Fruit fly (Drosophila melanogaster) whole organism, embryonic: Measurements from ENCODE around the gene ETHR.

Experiments
- BEAF-32 ChIP-seq: fragments of 200-800 bp; sonication (Bioruptor generic); optimal IDR thresholded peaks from 3 replicates; lab custom pipeline; 2017; ENCODE audit warnings: missing biosample characterization, missing genetic modification characterization, mild to moderate bottlenecking, moderate library complexity, missing genetic modification reagents
- CG11696 ChIP-seq: fragments of 200-800 bp; sonication (Bioruptor generic); IDR thresholded peaks from 2 replicates; pipeline ENCODE4 v1.3.6; 2022; ENCODE audit warnings: missing biosample characterization, missing genetic modification characterization
- CG12219 ChIP-seq: fragments of 200-800 bp; sonication (Bioruptor generic); optimal IDR thresholded peaks from 3 replicates; lab custom pipeline; 2018; ENCODE audit warnings: missing biosample characterization, mild to moderate bottlenecking, missing genetic modification characterization
- CG13775 ChIP-seq: fragments of 200-800 bp; sonication (Bioruptor generic); optimal IDR thresholded peaks from 3 replicates; lab custom pipeline; 2017; ENCODE audit warnings: missing biosample characterization, mild to moderate bottlenecking, missing genetic modification characterization
- CG15269 ChIP-seq: fragments of 200-800 bp; sonication (Bioruptor generic); optimal IDR thresholded peaks from 2 replicates; lab custom pipeline; 2018; ENCODE audit warnings: missing biosample characterization, mild to moderate bottlenecking, missing genetic modification characterization, moderate library complexity
- CG17328 ChIP-seq: fragments of 200-800 bp; sonication (Bioruptor generic); IDR thresholded peaks from 2 replicates; pipeline ENCODE4 v1.3.6; 2022; ENCODE audit warnings: missing biosample characterization, missing genetic modification characterization
- CG17829 ChIP-seq: fragments of 200-800 bp; optimal IDR thresholded peaks from 2 replicates; lab custom pipeline; 2019; ENCODE audit warnings: missing biosample characterization, mild to moderate bottlenecking, missing genetic modification characterization, moderate library complexity
- CG18599 ChIP-seq: fragments of 200-800 bp; sonication (Bioruptor generic); optimal IDR thresholded peaks from 3 replicates; lab custom pipeline; 2017; ENCODE audit warnings: missing biosample characterization, missing genetic modification characterization, mild to moderate bottlenecking, moderate library complexity, missing genetic modification reagents
- CG31224 ChIP-seq: fragments of 200-800 bp; sonication (Bioruptor generic); IDR thresholded peaks from 2 replicates; pipeline ENCODE4 v1.3.6; 2022; ENCODE audit warnings: missing biosample characterization, missing genetic modification characterization
- CG34422 ChIP-seq: fragments of 200-800 bp; sonication (Bioruptor generic); IDR thresholded peaks from 3 replicates; pipeline ENCODE4 v1.3.6; 2022; ENCODE audit warnings: missing biosample characterization, missing genetic modification characterization
- CG4360 ChIP-seq: fragments of 200-800 bp; sonication (Bioruptor generic); IDR thresholded peaks from 2 replicates; pipeline ENCODE4 v1.3.6; 2022; ENCODE audit warnings: missing biosample characterization, missing genetic modification characterization
- CG7928 ChIP-seq: fragments of 200-800 bp; sonication (Bioruptor generic); optimal IDR thresholded peaks from 2 replicates; lab custom pipeline; 2017; ENCODE audit warnings: missing biosample characterization, mild to moderate bottlenecking, missing genetic modification characterization
- CG7987 ChIP-seq: fragments of 200-800 bp; sonication (Bioruptor generic); optimal IDR thresholded peaks from 2 replicates; lab custom pipeline; 2018; ENCODE audit warnings: missing biosample characterization, mild to moderate bottlenecking, missing genetic modification characterization, moderate library complexity
- CG8388 ChIP-seq: fragments of 200-800 bp; sonication (Bioruptor generic); optimal IDR thresholded peaks from 2 replicates; lab custom pipeline; 2019; ENCODE audit warnings: missing biosample characterization, mild to moderate bottlenecking, missing genetic modification characterization, moderate library complexity
- CG9609 ChIP-seq: fragments of 200-800 bp; sonication (Bioruptor generic); optimal IDR thresholded peaks from 3 replicates; lab custom pipeline; 2016; ENCODE audit warnings: missing biosample characterization, missing genetic modification characterization
- CHES-1-like ChIP-seq: fragments of 200-800 bp; sonication (Bioruptor generic); optimal IDR thresholded peaks from 2 replicates; lab custom pipeline; 2016; ENCODE audit warnings: missing biosample characterization, missing genetic modification characterization
- Dref ChIP-seq: fragments of 200-800 bp; sonication (Bioruptor generic); IDR thresholded peaks from 2 replicates; pipeline ENCODE4 v1.3.6; 2022; ENCODE audit warnings: missing biosample characterization, missing genetic modification characterization
- Gsc ChIP-seq: fragments of 200-800 bp; sonication (Bioruptor generic); IDR thresholded peaks from 2 replicates; pipeline ENCODE4 v1.3.6; 2022; ENCODE audit warnings: missing biosample characterization, missing genetic modification characterization
- Hr3 ChIP-seq: fragments of 200-800 bp; sonication (Bioruptor generic); optimal IDR thresholded peaks from 3 replicates; lab custom pipeline; 2016; ENCODE audit warnings: missing biosample characterization, missing genetic modification characterization
- MESR4 ChIP-seq: fragments of 200-800 bp; sonication (Bioruptor generic); optimal IDR thresholded peaks from 2 replicates; lab custom pipeline; 2018; ENCODE audit warnings: missing biosample characterization, mild to moderate bottlenecking, missing genetic modification characterization, moderate library complexity
- Nf-YA ChIP-seq: fragments of 200-800 bp; sonication (Bioruptor generic); IDR thresholded peaks from 2 replicates; pipeline ENCODE4 v1.3.6; 2022; ENCODE audit warnings: missing biosample characterization, missing genetic modification characterization
- Ravus ChIP-seq: fragments of 200-800 bp; sonication (Bioruptor generic); IDR thresholded peaks from 2 replicates; pipeline ENCODE4 v1.3.6; 2022; ENCODE audit warnings: missing biosample characterization, missing genetic modification characterization
- Sin3A ChIP-seq: fragments of >200 bp; optimal IDR thresholded peaks from 2 replicates; lab custom pipeline; 2018
- Trl ChIP-seq, 3 experiments: fragments of >200 bp in 2 of 3; fragments of 200-800 bp in 1 of 3; sonication (Bioruptor generic) in 1 of 3; optimal IDR thresholded peaks; 2 replicates in 1 of 3; 3 replicates in 2 of 3; lab custom pipeline; 2016 to 2017; ENCODE audit warnings: missing biosample characterization in 1 of 3, missing genetic modification characterization in 1 of 3
- al ChIP-seq: fragments of 200-800 bp; sonication (Bioruptor generic); IDR thresholded peaks from 2 replicates; pipeline ENCODE4 v1.3.6; 2022; ENCODE audit warnings: missing biosample characterization, missing genetic modification characterization
- ara ChIP-seq: fragments of 200-800 bp; sonication (Bioruptor generic); IDR thresholded peaks from 2 replicates; pipeline ENCODE4 v1.3.6; 2022; ENCODE audit warnings: missing biosample characterization, missing genetic modification characterization
- ase ChIP-seq: fragments of 200-800 bp; sonication (Bioruptor generic); IDR thresholded peaks from 3 replicates; pipeline ENCODE4 v1.3.6; 2022; ENCODE audit warnings: missing biosample characterization, missing genetic modification characterization
- bbx ChIP-seq: fragments of 200-800 bp; sonication (Bioruptor generic); IDR thresholded peaks from 2 replicates; pipeline ENCODE4 v1.3.6; 2022; ENCODE audit warnings: missing biosample characterization, missing genetic modification characterization; ENCODE audit not compliant: partially characterized antibody
- btn ChIP-seq: fragments of 200-800 bp; sonication (Bioruptor generic); optimal IDR thresholded peaks from 2 replicates; lab custom pipeline; 2016; ENCODE audit warnings: missing biosample characterization, missing genetic modification characterization
- caup ChIP-seq: fragments of 200-800 bp; sonication (Bioruptor generic); optimal IDR thresholded peaks from 3 replicates; lab custom pipeline; 2017; ENCODE audit warnings: missing biosample characterization, mild to moderate bottlenecking, missing genetic modification characterization, moderate library complexity; ENCODE audit not compliant: severe bottlenecking
- dati ChIP-seq: fragments of 200-800 bp; sonication (Bioruptor generic); IDR thresholded peaks from 2 replicates; pipeline ENCODE4 v1.3.6; 2022; ENCODE audit warnings: missing biosample characterization, missing genetic modification characterization
- dimm ChIP-seq: fragments of 200-800 bp; sonication (Bioruptor generic); IDR thresholded peaks from 2 replicates; pipeline ENCODE4 v1.3.6; 2022; ENCODE audit warnings: missing biosample characterization, missing genetic modification characterization
- dmrt99B ChIP-seq: fragments of 200-800 bp; sonication (Bioruptor generic); optimal IDR thresholded peaks from 2 replicates; lab custom pipeline; 2018; ENCODE audit warnings: missing biosample characterization, mild to moderate bottlenecking, missing genetic modification characterization, moderate library complexity
- dysf ChIP-seq: fragments of 200-800 bp; sonication (Bioruptor generic); IDR thresholded peaks from 3 replicates; pipeline ENCODE4 v1.3.6; 2022; ENCODE audit warnings: missing biosample characterization, missing genetic modification characterization
- emc ChIP-seq: fragments of 200-800 bp; sonication (Bioruptor generic); optimal IDR thresholded peaks from 2 replicates; lab custom pipeline; 2016; ENCODE audit warnings: missing biosample characterization, missing genetic modification characterization
- esg ChIP-seq: fragments of 200-800 bp; sonication (Bioruptor generic); conservative IDR thresholded peaks from 2 replicates; pipeline ENCODE4 v1.3.6; 2022; ENCODE audit warnings: missing biosample characterization, missing genetic modification characterization
- gem ChIP-seq: fragments of 200-800 bp; sonication (Bioruptor generic); optimal IDR thresholded peaks from 2 replicates; lab custom pipeline; 2019; ENCODE audit warnings: missing biosample characterization, mild to moderate bottlenecking, missing genetic modification characterization, moderate library complexity
- hkb ChIP-seq, 2 experiments: fragments of 200-800 bp in 1 of 2; fragments of >200 bp in 1 of 2; sonication (Bioruptor generic) in 1 of 2; IDR thresholded peaks in 1 of 2; optimal IDR thresholded peaks in 1 of 2; 2 replicates each; pipeline versions ENCODE4 v1.3.6 to Lab custom; 2017 to 2022; ENCODE audit warnings: missing biosample characterization in 1 of 2, missing genetic modification characterization in 1 of 2
- jumu ChIP-seq: fragments of 200-800 bp; sonication (Bioruptor generic); optimal IDR thresholded peaks from 3 replicates; lab custom pipeline; 2016; ENCODE audit warnings: missing biosample characterization, missing genetic modification characterization
- kni ChIP-seq: fragments of 200-800 bp; sonication (Bioruptor generic); optimal IDR thresholded peaks from 3 replicates; lab custom pipeline; 2017; ENCODE audit warnings: mild to moderate bottlenecking, missing biosample characterization, missing genetic modification reagents, missing genetic modification characterization
- lov ChIP-seq, 2 experiments: fragments of 200-800 bp in 1 of 2; fragments of >200 bp in 1 of 2; sonication (Bioruptor generic) in 1 of 2; IDR thresholded peaks in 1 of 2; optimal IDR thresholded peaks in 1 of 2; 2 replicates in 1 of 2; 3 replicates in 1 of 2; pipeline versions ENCODE4 v1.3.6 to Lab custom; 2017 to 2022; ENCODE audit warnings: missing biosample characterization in 1 of 2, missing genetic modification characterization in 1 of 2
- mirr ChIP-seq: fragments of 200-800 bp; sonication (Bioruptor generic); optimal IDR thresholded peaks from 3 replicates; lab custom pipeline; 2018; ENCODE audit warnings: missing biosample characterization, mild to moderate bottlenecking, missing genetic modification characterization
- mld ChIP-seq: fragments of 200-800 bp; sonication (Bioruptor generic); IDR thresholded peaks from 3 replicates; pipeline ENCODE4 v1.3.6; 2022; ENCODE audit warnings: missing biosample characterization, missing genetic modification characterization; ENCODE audit not compliant: partially characterized antibody
- pita ChIP-seq: fragments of 200-800 bp; sonication (Bioruptor generic); optimal IDR thresholded peaks from 2 replicates; lab custom pipeline; 2017; ENCODE audit warnings: missing biosample characterization, mild to moderate bottlenecking, missing genetic modification characterization
- sens-2 ChIP-seq: fragments of 200-800 bp; sonication (Bioruptor generic); IDR thresholded peaks from 2 replicates; pipeline ENCODE4 v1.3.6; 2022; ENCODE audit warnings: missing biosample characterization, missing genetic modification characterization
- slbo ChIP-seq: fragments of 200-800 bp; sonication (Bioruptor generic); IDR thresholded peaks from 2 replicates; pipeline ENCODE4 v1.3.6; 2022; ENCODE audit warnings: missing biosample characterization, missing genetic modification characterization
- sob ChIP-seq: fragments of 200-800 bp; sonication (Bioruptor generic); IDR thresholded peaks from 2 replicates; pipeline ENCODE4 v1.3.6; 2022; ENCODE audit warnings: missing biosample characterization, missing genetic modification characterization
- ssp ChIP-seq: fragments of 200-800 bp; sonication (Bioruptor generic); IDR thresholded peaks from 2 replicates; pipeline ENCODE4 v1.3.6; 2022; ENCODE audit warnings: missing biosample characterization, missing genetic modification characterization
- wek ChIP-seq: fragments of 200-800 bp; sonication (Bioruptor generic); optimal IDR thresholded peaks from 3 replicates; lab custom pipeline; 2018; ENCODE audit warnings: missing biosample characterization, mild to moderate bottlenecking, missing genetic modification characterization, moderate library complexity

Gene ETHR

dm6 chr3R:21273427-21274038 lies 26.7 kb downstream of the ETHR start, which contains the start of gene CG3308 (continued):
- TF ChIP-seq lov (optimal IDR thresholded peaks at IDR 0.05; lab: Kevin White, UChicago): no peak
- TF ChIP-seq lov (GFP tag; IDR thresholded peaks at IDR 0.05; lab: Robert Waterston, UW): no peak
- no peak for TF ChIP-seq CG17328 (GFP tag; lab: Robert Waterston, UW)
- TF ChIP-seq CG34422: peak; percentile 39; the same call in 2 of the 3 replicates
- TF ChIP-seq BEAF-32 (GFP tag; lab: Kevin White, UChicago): peak; percentile 87
- TF ChIP-seq mld (GFP tag; lab: Robert Waterston, UW): peak; percentile 76; the same call in 2 of the 3 replicates
- no peak for TF ChIP-seq esg (GFP tag; lab: Robert Waterston, UW)
- 0 out of 2 replicates have a peak, but pooled peaks have one; percentile 14 for TF ChIP-seq ssp (GFP tag; lab: Robert Waterston, UW)
- peak; percentile 76 for TF ChIP-seq MESR4 (GFP tag; lab: Kevin White, UChicago)
- TF ChIP-seq CG11696: no peak
- TF ChIP-seq pita (GFP tag; lab: Kevin White, UChicago): no peak
- no peak for TF ChIP-seq Gsc
- TF ChIP-seq dati (GFP tag; lab: Robert Waterston, UW): no peak
- no peak for TF ChIP-seq dimm (GFP tag; lab: Robert Waterston, UW)
- peak; percentile 22 for TF ChIP-seq CHES-1-like (GFP tag; lab: Kevin White, UChicago)
- no peak for TF ChIP-seq CG9609 (GFP tag; lab: Kevin White, UChicago)
- TF ChIP-seq gem (tag; lab: Kevin White, UChicago): peak; percentile 29
- no peak for TF ChIP-seq ase (GFP tag; lab: Robert Waterston, UW)
- TF ChIP-seq caup (GFP tag; lab: Kevin White, UChicago): peak; percentile 76
- TF ChIP-seq Sin3A (lab: Kevin White, UChicago): peak; percentile 33
- peak; percentile 78 for TF ChIP-seq sob
- no peak for TF ChIP-seq btn (GFP tag; lab: Kevin White, UChicago)
- no peak for TF ChIP-seq CG15269 (tag; lab: Kevin White, UChicago)
- no peak for TF ChIP-seq ara (GFP tag; lab: Robert Waterston, UW)
- TF ChIP-seq jumu: peak; percentile 15
- TF ChIP-seq Nf-YA: no peak
- peak; percentile 54 for TF ChIP-seq CG17829 (tag; lab: Kevin White, UChicago)
- no peak for TF ChIP-seq Trl (optimal IDR thresholded peaks at IDR 0.05; lab: Kevin White, UChicago)
- no peak for TF ChIP-seq Trl (GFP tag; optimal IDR thresholded peaks at IDR 0.05; lab: Kevin White, UChicago)
- TF ChIP-seq CG7987 (GFP tag; lab: Kevin White, UChicago): peak; percentile 47
- TF ChIP-seq hkb (optimal IDR thresholded peaks at IDR 0.05; lab: Kevin White, UChicago): no peak
- peak; percentile 27; the same call in 1 of the 2 replicates for TF ChIP-seq hkb (GFP tag; IDR thresholded peaks at IDR 0.05; lab: Robert Waterston, UW)
- no peak for TF ChIP-seq dmrt99B (tag; lab: Kevin White, UChicago)
- TF ChIP-seq Ravus (GFP tag; lab: Robert Waterston, UW): no peak
- TF ChIP-seq al (GFP tag; lab: Robert Waterston, UW): 0 out of 2 replicates have a peak, but pooled peaks have one; percentile 9
- TF ChIP-seq Hr3 (GFP tag; lab: Kevin White, UChicago): no peak
- TF ChIP-seq mirr (GFP tag; lab: Kevin White, UChicago): no peak
- no peak for TF ChIP-seq kni
- no peak for TF ChIP-seq CG4360 (GFP tag; lab: Robert Waterston, UW)
- no peak for TF ChIP-seq CG12219
- peak; percentile 33 for TF ChIP-seq CG18599 (GFP tag; lab: Kevin White, UChicago)
- peak; percentile 70 for TF ChIP-seq slbo (GFP tag; lab: Robert Waterston, UW)
- TF ChIP-seq CG7928: peak; percentile 28
- no peak for TF ChIP-seq dysf (GFP tag; lab: Robert Waterston, UW)
- TF ChIP-seq CG8388 (GFP tag; lab: Kevin White, UChicago): no peak
- TF ChIP-seq CG31224 (GFP tag; lab: Robert Waterston, UW): no peak
- TF ChIP-seq bbx: peak; percentile 90
- no peak for TF ChIP-seq sens-2 (GFP tag; lab: Robert Waterston, UW)
- peak; percentile 98 for TF ChIP-seq Dref
- TF ChIP-seq wek (GFP tag; lab: Kevin White, UChicago): no peak
- TF ChIP-seq emc: no peak
- peak; percentile 2 for TF ChIP-seq CG13775 (GFP tag; lab: Kevin White, UChicago)
